Fruit fly (Drosophila melanogaster): ENCODE measurements around the gene REPTOR-BP.
A peak's percentile ranks its signal among the peaks of the same experiment; 100 is the strongest.

The REPTOR-BP gene

DNA sequence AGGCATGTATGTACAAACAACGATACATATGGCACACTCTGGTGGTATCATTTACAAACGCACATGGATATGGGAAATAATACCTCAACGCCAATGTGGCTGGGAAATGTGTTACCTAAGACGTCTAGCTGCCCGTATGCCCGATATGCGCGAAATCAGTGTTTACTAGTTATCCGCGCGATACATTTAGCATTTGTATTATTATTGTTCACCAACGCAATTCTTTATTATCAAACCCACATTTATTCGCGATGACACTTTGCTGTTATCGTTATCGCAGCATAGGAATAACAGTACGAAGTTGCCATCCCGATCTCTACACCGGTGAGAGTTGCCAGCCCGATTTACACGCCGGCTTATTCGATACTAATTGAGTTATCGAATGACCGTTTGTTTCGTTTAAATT, 17.1 kb upstream of the REPTOR-BP start, which contains the start of gene chico (continued):
- no peak for TF ChIP-seq chm (GFP tag; IDR thresholded peaks at IDR 0.05)
- TF ChIP-seq CG10274 (GFP tag; optimal IDR thresholded peaks at IDR 0.05), result no peak
- TF ChIP-seq CG15514 (GFP tag; optimal IDR thresholded peaks at IDR 0.05), result no peak
- TF ChIP-seq CG12391 (tag; optimal IDR thresholded peaks at IDR 0.05), result no peak
- no peak for TF ChIP-seq fd3F (GFP tag; optimal IDR thresholded peaks at IDR 0.05)
- TF ChIP-seq CG14710 (tag; optimal IDR thresholded peaks at IDR 0.05), result peak; percentile 67
- peak; percentile 51 for TF ChIP-seq HmgZ (tag; optimal IDR thresholded peaks at IDR 0.05)
- no peak for TF ChIP-seq salm (tag; optimal IDR thresholded peaks at IDR 0.05)
- TF ChIP-seq CG17359 (tag; optimal IDR thresholded peaks at IDR 0.05), result no peak
- no peak for TF ChIP-seq slp2 (GFP tag; optimal IDR thresholded peaks at IDR 0.05)
- no peak for TF ChIP-seq CG18599 (GFP tag; optimal IDR thresholded peaks at IDR 0.05)
- peak; percentile 91 for TF ChIP-seq CG30020 (tag; optimal IDR thresholded peaks at IDR 0.05)
- no peak for TF ChIP-seq CG9727 (GFP tag; optimal IDR thresholded peaks at IDR 0.05)
- no peak for TF ChIP-seq sob (GFP tag; IDR thresholded peaks at IDR 0.05)
- peak; percentile 93 for TF ChIP-seq Sry-δ (GFP tag; optimal IDR thresholded peaks at IDR 0.05)
- TF ChIP-seq CG15073 (GFP tag; optimal IDR thresholded peaks at IDR 0.05), result no peak
- no peak for TF ChIP-seq esg (GFP tag; conservative IDR thresholded peaks at IDR 0.05)
- peak; percentile 80 for TF ChIP-seq trem (tag; optimal IDR thresholded peaks at IDR 0.05)
- no peak for TF ChIP-seq HLHmδ (GFP tag; optimal IDR thresholded peaks at IDR 0.05)
- TF ChIP-seq CG18011 (GFP tag; optimal IDR thresholded peaks at IDR 0.05), result no peak
- TF ChIP-seq peb (GFP tag; IDR thresholded peaks at IDR 0.05), result no peak
- no peak for TF ChIP-seq gcm (GFP tag; optimal IDR thresholded peaks at IDR 0.05)
- peak in 1 of 2 experiments; percentile 72 for TF ChIP-seq Pdp1 (GFP tag; optimal IDR thresholded peaks at IDR 0.05)
- TF ChIP-seq HLH4C (GFP tag; IDR thresholded peaks at IDR 0.05; ENCODE audit: partially characterized antibody), result peak; percentile 80
- peak; percentile 4 for TF ChIP-seq CG4854 (GFP tag; optimal IDR thresholded peaks at IDR 0.05)
- no peak for TF ChIP-seq Jarid2 (GFP tag; optimal IDR thresholded peaks at IDR 0.05)
- TF ChIP-seq Lhr (GFP tag; optimal IDR thresholded peaks at IDR 0.05), result peak; percentile 64
- peak; percentile 27 for TF ChIP-seq Fer1 (GFP tag; optimal IDR thresholded peaks at IDR 0.05)
- no peak for TF ChIP-seq NK7.1 (GFP tag; optimal IDR thresholded peaks at IDR 0.05)
- TF ChIP-seq CG42726 (GFP tag; IDR thresholded peaks at IDR 0.05; ENCODE audit: partially characterized antibody), result peak; percentile 35; the same call in 1 of the 2 replicates
- TF ChIP-seq sc (optimal IDR thresholded peaks at IDR 0.05), result no peak
- TF ChIP-seq sc (GFP tag; optimal IDR thresholded peaks at IDR 0.05), result no peak
- no peak for TF ChIP-seq rib (GFP tag; IDR thresholded peaks at IDR 0.05)
- no peak for TF ChIP-seq crp (GFP tag; optimal IDR thresholded peaks at IDR 0.05)
- no peak for TF ChIP-seq vfl (GFP tag; optimal IDR thresholded peaks at IDR 0.05)
- peak; percentile 63 for TF ChIP-seq nmo (GFP tag; optimal IDR thresholded peaks at IDR 0.05)

DNA sequence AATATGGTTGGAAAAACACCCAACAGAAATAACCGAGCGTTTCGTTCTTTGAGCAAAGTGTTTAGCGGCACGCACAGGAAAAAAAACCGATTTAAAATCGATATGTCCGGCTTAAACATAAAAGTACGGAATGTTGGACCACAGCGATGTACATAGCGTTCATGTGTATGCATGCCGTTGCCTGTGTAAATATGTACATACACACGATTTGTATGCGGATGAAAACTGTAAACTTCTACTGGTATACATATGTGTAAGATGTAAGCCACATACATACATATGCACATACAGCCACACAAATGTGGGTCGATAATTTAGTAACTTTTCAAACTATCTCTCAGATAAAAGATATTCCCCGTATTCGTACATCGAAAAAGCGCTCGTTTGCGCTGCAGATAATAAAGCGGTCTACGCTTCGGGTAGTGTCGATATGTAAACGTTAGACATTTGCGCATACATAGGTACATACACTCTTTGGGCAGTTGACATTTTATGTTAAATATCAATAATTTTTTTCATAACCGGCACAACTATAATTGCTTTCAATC, 14.2 kb upstream of the REPTOR-BP start:
- peak; percentile 72 for TF ChIP-seq CG7987 (GFP tag; optimal IDR thresholded peaks at IDR 0.05)
- TF ChIP-seq CG17829 (tag; optimal IDR thresholded peaks at IDR 0.05), result no peak
- peak; percentile 49 for TF ChIP-seq Kr (GFP tag; optimal IDR thresholded peaks at IDR 0.05)
- no peak for TF ChIP-seq CG14667 (GFP tag; IDR thresholded peaks at IDR 0.05)
- TF ChIP-seq CG10979 (tag; optimal IDR thresholded peaks at IDR 0.05), result no peak
- peak; percentile 1 for TF ChIP-seq Asciz (GFP tag; optimal IDR thresholded peaks at IDR 0.05)
- no peak for TF ChIP-seq az2 (GFP tag; optimal IDR thresholded peaks at IDR 0.05)
- no peak for TF ChIP-seq usp (GFP tag; optimal IDR thresholded peaks at IDR 0.05)
- no peak for TF ChIP-seq CG7928 (GFP tag; optimal IDR thresholded peaks at IDR 0.05)
- TF ChIP-seq dmrt11E (tag; optimal IDR thresholded peaks at IDR 0.05), result peak; percentile 39
- no peak for TF ChIP-seq CG11247 (GFP tag; IDR thresholded peaks at IDR 0.05)
- TF ChIP-seq stwl (tag; optimal IDR thresholded peaks at IDR 0.05), result no peak
- no peak for TF ChIP-seq CG9727 (GFP tag; optimal IDR thresholded peaks at IDR 0.05)
- peak; percentile 46 for TF ChIP-seq fd102C (GFP tag; optimal IDR thresholded peaks at IDR 0.05)
- TF ChIP-seq CG11560 (tag; IDR thresholded peaks at IDR 0.05), result no peak
- no peak for TF ChIP-seq hbn (GFP tag; IDR thresholded peaks at IDR 0.05; ENCODE audit: partially characterized antibody)
